Fruit fly (Drosophila melanogaster) Kc167 (cell line): ENCODE results near the gene CG11668.

Experiments
- Sin3A ChIP-seq: fragments of >200 bp; optimal IDR thresholded peaks from 2 replicates; lab custom pipeline; 2018; ENCODE audit warnings: missing external identifiers
- h ChIP-seq: fragments of >200 bp; optimal IDR thresholded peaks from 3 replicates; lab custom pipeline; 2018; ENCODE audit warnings: missing external identifiers

dm6 chr3R:13077262-13077661 is 39.1 kb downstream of the CG11668 start:
- no peak for TF ChIP-seq h (lab: Kevin White, UChicago)
- no peak for TF ChIP-seq Sin3A
